Fruit fly (Drosophila melanogaster): Measurements from ENCODE around the gene GstD2.

GstD2 gene

dm6 chr3R:12395880-12396279 is 24.1 kb downstream of the GstD2 start, which contains the start of the genes CG10096 and CG10097:
TSS of gene CG10096 (minus strand) at chr3R:12395980.
TSS of gene CG10097 (minus strand) at chr3R:12395980.
- TF ChIP-seq CG8159 (tag; optimal IDR thresholded peaks at IDR 0.05), result no peak
- no peak for TF ChIP-seq fd96Ca (GFP tag; IDR thresholded peaks at IDR 0.05)
- TF ChIP-seq CG10348 (GFP tag; IDR thresholded peaks at IDR 0.05), result no peak
- no peak for TF ChIP-seq CG34367 (tag; optimal IDR thresholded peaks at IDR 0.05)
- no peak for TF ChIP-seq CG32121 (GFP tag; IDR thresholded peaks at IDR 0.05)
- TF ChIP-seq CG17806 (tag; optimal IDR thresholded peaks at IDR 0.05), result no peak
- no peak for TF ChIP-seq CG8301 (tag; optimal IDR thresholded peaks at IDR 0.05)
- TF ChIP-seq Pif1B (GFP tag; optimal IDR thresholded peaks at IDR 0.05), result no peak
- TF ChIP-seq gl (tag; optimal IDR thresholded peaks at IDR 0.05), result no peak
- no peak for TF ChIP-seq Ets98B (GFP tag; IDR thresholded peaks at IDR 0.05)
- TF ChIP-seq D1 (tag; optimal IDR thresholded peaks at IDR 0.05), result no peak
- TF ChIP-seq CG12605 (GFP tag; IDR thresholded peaks at IDR 0.05), result no peak
- TF ChIP-seq CG14655 (GFP tag; optimal IDR thresholded peaks at IDR 0.05), result no peak
- no peak for TF ChIP-seq CG9948 (tag; optimal IDR thresholded peaks at IDR 0.05)
- no peak for TF ChIP-seq EcR (GFP tag; optimal IDR thresholded peaks at IDR 0.05)
- TF ChIP-seq Snoo (tag; optimal IDR thresholded peaks at IDR 0.05), result no peak
- no peak for TF ChIP-seq CG4496 (GFP tag; IDR thresholded peaks at IDR 0.05)

- TF ChIP-seq CG10348 (GFP tag; IDR thresholded peaks at IDR 0.05), result no peak
- no peak for TF ChIP-seq CG13204 (GFP tag; optimal IDR thresholded peaks at IDR 0.05)
- no peak for TF ChIP-seq Ets98B (GFP tag; IDR thresholded peaks at IDR 0.05)
- no peak for TF ChIP-seq D1 (tag; optimal IDR thresholded peaks at IDR 0.05)
- no peak for TF ChIP-seq CG8159 (tag; optimal IDR thresholded peaks at IDR 0.05)
- no peak for TF ChIP-seq CG4496 (GFP tag; IDR thresholded peaks at IDR 0.05)
- TF ChIP-seq CG34367 (tag; optimal IDR thresholded peaks at IDR 0.05), result no peak
- TF ChIP-seq CG14655 (GFP tag; optimal IDR thresholded peaks at IDR 0.05), result no peak
- TF ChIP-seq Snoo (tag; optimal IDR thresholded peaks at IDR 0.05), result no peak
- TF ChIP-seq CG12605 (GFP tag; IDR thresholded peaks at IDR 0.05), result no peak
- no peak for TF ChIP-seq CG17806 (tag; optimal IDR thresholded peaks at IDR 0.05)
- TF ChIP-seq CG9948 (tag; optimal IDR thresholded peaks at IDR 0.05), result no peak
- no peak for TF ChIP-seq Pif1A (GFP tag; optimal IDR thresholded peaks at IDR 0.05)
- TF ChIP-seq CG15710 (tag; optimal IDR thresholded peaks at IDR 0.05), result no peak
- TF ChIP-seq rn (GFP tag; IDR thresholded peaks at IDR 0.05), result no peak
- TF ChIP-seq gl (tag; optimal IDR thresholded peaks at IDR 0.05), result no peak
- TF ChIP-seq fd96Ca (GFP tag; IDR thresholded peaks at IDR 0.05), result no peak
- no peak for TF ChIP-seq EcR (GFP tag; optimal IDR thresholded peaks at IDR 0.05)
These were observed 26.3 kb downstream of the GstD2 start for dm6 chr3R:12398054-12398453.

dm6 chr3R:12398620-12399247 is 27.0 kb downstream of the GstD2 start, which contains the start of gene Cyp9f3:
TSS of gene Cyp9f3 (minus strand) at chr3R:12398929.
- no peak for TF ChIP-seq Pif1A (GFP tag; optimal IDR thresholded peaks at IDR 0.05)
- no peak for TF ChIP-seq CG13204 (GFP tag; optimal IDR thresholded peaks at IDR 0.05)
- no peak for TF ChIP-seq CG17806 (tag; optimal IDR thresholded peaks at IDR 0.05)
- TF ChIP-seq CG10348 (GFP tag; IDR thresholded peaks at IDR 0.05), result no peak
- TF ChIP-seq CG9948 (tag; optimal IDR thresholded peaks at IDR 0.05), result no peak
- TF ChIP-seq CG8301 (tag; optimal IDR thresholded peaks at IDR 0.05), result no peak
- TF ChIP-seq CG12605 (GFP tag; IDR thresholded peaks at IDR 0.05), result no peak
- no peak for TF ChIP-seq CG34367 (tag; optimal IDR thresholded peaks at IDR 0.05)
- no peak for TF ChIP-seq Pif1B (GFP tag; optimal IDR thresholded peaks at IDR 0.05)
- no peak for TF ChIP-seq Ets98B (GFP tag; IDR thresholded peaks at IDR 0.05)
- TF ChIP-seq CG32121 (GFP tag; IDR thresholded peaks at IDR 0.05), result no peak
- no peak for TF ChIP-seq CG15710 (tag; optimal IDR thresholded peaks at IDR 0.05)
- TF ChIP-seq CG4496 (GFP tag; IDR thresholded peaks at IDR 0.05), result no peak
- TF ChIP-seq Snoo (tag; optimal IDR thresholded peaks at IDR 0.05), result no peak
- TF ChIP-seq fd96Ca (GFP tag; IDR thresholded peaks at IDR 0.05), result no peak

- TF ChIP-seq CG12605 (GFP tag; IDR thresholded peaks at IDR 0.05) (peak; percentile 35; the same call in 1 of the 2 replicates), CG4496 (GFP tag; IDR thresholded peaks at IDR 0.05) (no peak)
These were observed 30.0 kb downstream of the GstD2 start, which contains the start of gene DNAlig3 for dm6 chr3R:12401672-12402296. TSS of gene DNAlig3 (minus strand) at chr3R:12401839.

- TF ChIP-seq Snoo (tag; optimal IDR thresholded peaks at IDR 0.05) (peak; percentile 98), CG13204 (GFP tag; optimal IDR thresholded peaks at IDR 0.05) (no peak), CG8301 (tag; optimal IDR thresholded peaks at IDR 0.05) (peak; percentile 100), CG8159 (tag; optimal IDR thresholded peaks at IDR 0.05) (peak; percentile 100), CG32121 (GFP tag; IDR thresholded peaks at IDR 0.05) (peak; percentile 93), Pif1A (GFP tag; optimal IDR thresholded peaks at IDR 0.05) (peak; percentile 95), fd96Ca (GFP tag; IDR thresholded peaks at IDR 0.05) (peak; percentile 84), gl (tag; optimal IDR thresholded peaks at IDR 0.05) (peak; percentile 93), CG10348 (GFP tag; IDR thresholded peaks at IDR 0.05) (no peak), rn (GFP tag; IDR thresholded peaks at IDR 0.05) (peak; percentile 84), EcR (GFP tag; optimal IDR thresholded peaks at IDR 0.05) (peak; percentile 22), Pif1B (GFP tag; optimal IDR thresholded peaks at IDR 0.05) (peak; percentile 97), CG4496 (GFP tag; IDR thresholded peaks at IDR 0.05) (no peak), Ets98B (GFP tag; IDR thresholded peaks at IDR 0.05) (peak; percentile 96), D1 (tag; optimal IDR thresholded peaks at IDR 0.05) (peak; percentile 99), CG12605 (GFP tag; IDR thresholded peaks at IDR 0.05) (peak; percentile 96), CG9948 (tag; optimal IDR thresholded peaks at IDR 0.05) (peak; percentile 98), CG34367 (tag; optimal IDR thresholded peaks at IDR 0.05) (peak; percentile 98), CG14655 (GFP tag; optimal IDR thresholded peaks at IDR 0.05) (peak; percentile 95), CG15710 (tag; optimal IDR thresholded peaks at IDR 0.05) (peak; percentile 97), CG17806 (tag; optimal IDR thresholded peaks at IDR 0.05) (peak; percentile 97)
These were observed 31.2 kb downstream of the GstD2 start for dm6 chr3R:12402935-12403334.
